Worm (Caenorhabditis elegans) whole organism, L1 larva: ENCODE data around the gene Y54G2A.49.

ENCODE experiments used
- C04F5.9 ChIP-seq: sonication (generic microtip); optimal IDR thresholded peaks from 2 replicates; lab custom pipeline; 2016; ENCODE audit warnings: missing genetic modification characterization, missing compliant biosample characterization
- C34B4.2 ChIP-seq: sonication (generic microtip); optimal IDR thresholded peaks from 2 replicates; lab custom pipeline; 2017; ENCODE audit warnings: mild to moderate bottlenecking, missing genetic modification characterization, missing compliant biosample characterization
- F16B12.6 ChIP-seq: fragments of 150-350 bp; optimal IDR thresholded peaks from 2 replicates; lab custom pipeline; 2014; ENCODE audit warnings: missing biosample characterization, missing genetic modification characterization
- alr-1 ChIP-seq: fragments of 200-800 bp; sonication (Bioruptor generic); optimal IDR thresholded peaks from 2 replicates; lab custom pipeline; 2018; ENCODE audit warnings: borderline replicate concordance, mild to moderate bottlenecking, missing genetic modification characterization, missing compliant biosample characterization
- ceh-63 ChIP-seq: fragments of 200-800 bp; sonication (Bioruptor generic); optimal IDR thresholded peaks from 2 replicates; lab custom pipeline; 2018; ENCODE audit warnings: mild to moderate bottlenecking, missing genetic modification characterization, missing compliant biosample characterization
- ceh-8 ChIP-seq: fragments of 200-800 bp; sonication (Bioruptor generic); optimal IDR thresholded peaks from 2 replicates; lab custom pipeline; 2018; ENCODE audit warnings: mild to moderate bottlenecking, missing genetic modification characterization, moderate library complexity, missing compliant biosample characterization
- ceh-90 ChIP-seq: sonication (generic microtip); optimal IDR thresholded peaks from 2 replicates; lab custom pipeline; 2016; ENCODE audit warnings: missing genetic modification characterization, missing compliant biosample characterization
- efl-1 ChIP-seq, 4 experiments: fragments of 150-350 bp; optimal IDR thresholded peaks in 3 of 4; peaks in 1 of 4; 1 replicate in 1 of 4; 2 replicates in 3 of 4; lab custom pipeline; 2014; ENCODE audit warnings: missing biosample characterization in 2 of 4, missing genetic modification characterization in 2 of 4, missing genetic modification reagents in 2 of 4
- elt-2 ChIP-seq: sonication (generic microtip); optimal IDR thresholded peaks from 2 replicates; lab custom pipeline; 2016; ENCODE audit warnings: missing genetic modification characterization, mild to moderate bottlenecking, inconsistent platforms, missing compliant biosample characterization, missing genetic modification reagents
- fkh-10 ChIP-seq: sonication (generic microtip); optimal IDR thresholded peaks from 2 replicates; lab custom pipeline; 2017; ENCODE audit warnings: missing biosample characterization, missing genetic modification reagents, missing genetic modification characterization
- lin-13 ChIP-seq: fragments of 150-350 bp; optimal IDR thresholded peaks from 2 replicates; lab custom pipeline; 2014; ENCODE audit warnings: missing biosample characterization, missing genetic modification reagents, missing genetic modification characterization
- lin-14 ChIP-seq: fragments of 200-800 bp; sonication (Bioruptor generic); optimal IDR thresholded peaks from 2 replicates; lab custom pipeline; 2018; ENCODE audit warnings: mild to moderate bottlenecking, missing genetic modification characterization, moderate library complexity, missing compliant biosample characterization
- lin-35 ChIP-seq, 2 experiments: fragments of 150-350 bp; optimal IDR thresholded peaks; 2 replicates each; lab custom pipeline; 2014; ENCODE audit warnings: missing biosample characterization in 2 of 2, missing genetic modification characterization in 2 of 2, missing genetic modification reagents in 2 of 2
- lin-39 ChIP-seq: fragments of 150-350 bp; optimal IDR thresholded peaks from 2 replicates; lab custom pipeline; 2014; ENCODE audit warnings: missing biosample characterization, missing genetic modification reagents, missing genetic modification characterization
- mab-9 ChIP-seq: fragments of 200-800 bp; sonication (Bioruptor generic); IDR thresholded peaks from 2 replicates; pipeline ENCODE4 v1.3.6; 2022; ENCODE audit warnings: missing genetic modification reagents, missing genetic modification characterization, missing compliant biosample characterization
- nhr-20 ChIP-seq: sonication (generic microtip); optimal IDR thresholded peaks from 2 replicates; lab custom pipeline; 2016; ENCODE audit warnings: mild to moderate bottlenecking, missing genetic modification characterization, missing compliant biosample characterization
- nhr-237 ChIP-seq: fragments of 150-350 bp; optimal IDR thresholded peaks from 2 replicates; lab custom pipeline; 2014; ENCODE audit warnings: missing biosample characterization, missing genetic modification characterization
- nhr-28 ChIP-seq: fragments of 150-350 bp; optimal IDR thresholded peaks from 2 replicates; lab custom pipeline; 2014; ENCODE audit warnings: missing biosample characterization, missing genetic modification characterization
- nhr-47 ChIP-seq: sonication (generic microtip); optimal IDR thresholded peaks from 2 replicates; lab custom pipeline; 2016; ENCODE audit warnings: mild to moderate bottlenecking, missing genetic modification characterization, moderate library complexity, missing compliant biosample characterization
- nhr-71 ChIP-seq: sonication (generic microtip); optimal IDR thresholded peaks from 2 replicates; lab custom pipeline; 2016; ENCODE audit warnings: mild to moderate bottlenecking, missing genetic modification characterization, moderate library complexity, missing compliant biosample characterization
- nhr-76 ChIP-seq: sonication (generic microtip); optimal IDR thresholded peaks from 2 replicates; lab custom pipeline; 2017; ENCODE audit warnings: missing biosample characterization, missing genetic modification characterization
- pqm-1 ChIP-seq: sonication (generic microtip); optimal IDR thresholded peaks from 3 replicates; lab custom pipeline; 2017; ENCODE audit warnings: missing biosample characterization, missing genetic modification characterization
- rnt-1 ChIP-seq: sonication (generic microtip); optimal IDR thresholded peaks from 2 replicates; lab custom pipeline; 2016; ENCODE audit warnings: mild to moderate bottlenecking, missing genetic modification characterization, moderate library complexity, missing compliant biosample characterization
- snu-23 ChIP-seq: sonication (generic microtip); optimal IDR thresholded peaks from 2 replicates; lab custom pipeline; 2016; ENCODE audit warnings: missing genetic modification characterization, missing compliant biosample characterization
- sptf-1 ChIP-seq: fragments of 150-350 bp; optimal IDR thresholded peaks from 2 replicates; lab custom pipeline; 2014; ENCODE audit warnings: missing biosample characterization, missing genetic modification characterization
- tbx-2 ChIP-seq: sonication (generic microtip); optimal IDR thresholded peaks from 2 replicates; lab custom pipeline; 2016; ENCODE audit warnings: missing genetic modification characterization, missing compliant biosample characterization
- tlp-1 ChIP-seq: fragments of 150-350 bp; optimal IDR thresholded peaks from 2 replicates; lab custom pipeline; 2014; ENCODE audit warnings: missing biosample characterization, missing genetic modification characterization
- unc-130 ChIP-seq: fragments of 150-350 bp; optimal IDR thresholded peaks from 2 replicates; lab custom pipeline; 2017; ENCODE audit warnings: missing biosample characterization, missing genetic modification characterization, inconsistent platforms
- unc-86 ChIP-seq: sonication (generic microtip); optimal IDR thresholded peaks from 2 replicates; lab custom pipeline; 2016; ENCODE audit warnings: missing genetic modification characterization, missing compliant biosample characterization
- unc-98 ChIP-seq: fragments of 200-800 bp; sonication (Bioruptor generic); IDR thresholded peaks from 2 replicates; pipeline ENCODE4 v1.3.6; 2022; ENCODE audit warnings: missing genetic modification characterization, missing compliant biosample characterization
- vab-15 ChIP-seq: sonication (generic microtip); optimal IDR thresholded peaks from 2 replicates; lab custom pipeline; 2017; ENCODE audit warnings: missing genotype, mild to moderate bottlenecking, missing genetic modification characterization, missing compliant biosample characterization
- xbp-1 ChIP-seq: sonication (generic microtip); optimal IDR thresholded peaks from 2 replicates; lab custom pipeline; 2016; ENCODE audit warnings: missing genetic modification characterization, missing compliant biosample characterization
- ztf-11 ChIP-seq, 2 experiments: sonication (generic microtip); optimal IDR thresholded peaks; 2 replicates each; lab custom pipeline; 2016 to 2017; ENCODE audit warnings: missing genetic modification characterization in 2 of 2, missing biosample characterization in 1 of 2, missing compliant biosample characterization in 1 of 2

Y54G2A.49 gene

ce11 chrIV:2864743-2865142 lies 11.7 kb upstream of the Y54G2A.49 start, which contains the start of gene Y54G2A.16:
Gene Y54G2A.16 (minus strand): TSS chrIV:2864843.
- TF ChIP-seq alr-1 (tag; lab: Kevin White, UChicago) (no peak), ceh-63 (GFP tag; lab: Kevin White, UChicago) (no peak), ztf-11 (tag; optimal IDR thresholded peaks at IDR 0.05; lab: Kevin White, UChicago) (no peak), nhr-20 (tag; lab: Kevin White, UChicago) (no peak), C34B4.2 (tag; lab: Kevin White, UChicago) (no peak), pqm-1 (tag; lab: Kevin White, UChicago) (no peak), C04F5.9 (tag; lab: Kevin White, UChicago) (no peak), nhr-237 (tag; lab: Kevin White, UChicago) (no peak), tbx-2 (tag; lab: Kevin White, UChicago) (no peak), sptf-1 (tag; lab: Kevin White, UChicago) (no peak), efl-1 (optimal IDR thresholded peaks at IDR 0.05; lab: Kevin White, UChicago) (no peak), efl-1 (GFP tag; optimal IDR thresholded peaks at IDR 0.05 in 1 of 2; lab: Kevin White, UChicago) (no peak), lin-39 (no peak), nhr-71 (tag; lab: Kevin White, UChicago) (no peak), ceh-90 (tag; lab: Kevin White, UChicago) (no peak), nhr-28 (tag; lab: Kevin White, UChicago) (no peak)

ce11 chrIV:2858734-2859133 lies 5.7 kb upstream of the Y54G2A.49 start:
- TF ChIP-seq F16B12.6 (tag; lab: Kevin White, UChicago), result no peak
- TF ChIP-seq unc-86 (tag; lab: Kevin White, UChicago), result peak; percentile 35
- peak; percentile 33 for TF ChIP-seq fkh-10
- no peak for TF ChIP-seq ceh-90 (tag; lab: Kevin White, UChicago)
- peak; percentile 37 for TF ChIP-seq lin-14 (GFP tag; lab: Kevin White, UChicago)
- no peak for TF ChIP-seq nhr-28 (tag; lab: Kevin White, UChicago)
- no peak for TF ChIP-seq unc-98 (GFP tag; lab: Robert Waterston, UW)

ce11 chrIV:2855056-2855752 lies 2.1 kb upstream of the Y54G2A.49 start:
- no peak for TF ChIP-seq sptf-1 (tag; lab: Kevin White, UChicago)
- peak; percentile 78 for TF ChIP-seq elt-2
- TF ChIP-seq ceh-63 (GFP tag; lab: Kevin White, UChicago), result no peak
- no peak for TF ChIP-seq nhr-237 (tag; lab: Kevin White, UChicago)
- TF ChIP-seq tlp-1 (tag; lab: Kevin White, UChicago), result no peak
- no peak for TF ChIP-seq ztf-11 (tag; optimal IDR thresholded peaks at IDR 0.05; lab: Kevin White, UChicago)
- no peak for TF ChIP-seq rnt-1 (tag; lab: Kevin White, UChicago)
- TF ChIP-seq mab-9 (GFP tag; lab: Robert Waterston, UW), result no peak
- TF ChIP-seq nhr-76 (tag; lab: Kevin White, UChicago), result no peak
- TF ChIP-seq vab-15 (tag; lab: Kevin White, UChicago), result no peak
- TF ChIP-seq nhr-71 (tag; lab: Kevin White, UChicago), result no peak
- no peak for TF ChIP-seq lin-13 (GFP tag; lab: Kevin White, UChicago)
- no peak for TF ChIP-seq ceh-90 (tag; lab: Kevin White, UChicago)
- TF ChIP-seq lin-35 (GFP tag; optimal IDR thresholded peaks at IDR 0.05; lab: Kevin White, UChicago), result peak in 1 of 2 experiments; percentile 18
- TF ChIP-seq unc-130 (tag; lab: Kevin White, UChicago), result no peak

DNA sequence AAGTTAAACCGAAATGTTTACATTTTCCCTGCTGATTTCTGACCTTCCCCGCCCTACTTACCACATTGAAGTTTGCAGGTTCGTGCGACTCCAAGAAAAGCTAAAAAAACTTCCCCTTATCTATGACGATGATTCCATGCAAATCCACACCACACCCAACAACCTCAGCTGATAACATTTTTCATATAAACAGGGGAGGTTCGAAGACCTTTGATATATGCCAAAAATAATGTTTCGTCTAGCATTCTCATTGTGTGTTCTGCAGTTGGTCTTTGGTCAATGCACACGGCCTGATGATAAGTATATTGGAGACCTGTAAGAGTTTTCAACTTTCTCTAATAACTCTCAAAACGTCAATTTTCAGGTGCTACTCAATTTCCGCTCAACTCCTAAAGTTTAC lies 1.1 kb upstream of the Y54G2A.49 start:
- TF ChIP-seq ceh-8, result no peak
- TF ChIP-seq ceh-90 (tag; lab: Kevin White, UChicago), result no peak
- TF ChIP-seq tbx-2 (tag; lab: Kevin White, UChicago), result no peak
- TF ChIP-seq elt-2, result peak; percentile 47
- TF ChIP-seq efl-1 (optimal IDR thresholded peaks at IDR 0.05; lab: Kevin White, UChicago), result no peak
- peak in 1 of 2 experiments; percentile 62 for TF ChIP-seq efl-1 (GFP tag; optimal IDR thresholded peaks at IDR 0.05 in 1 of 2; lab: Kevin White, UChicago)
- no peak for TF ChIP-seq xbp-1
- TF ChIP-seq nhr-47 (tag; lab: Kevin White, UChicago), result no peak
- TF ChIP-seq snu-23 (GFP tag; lab: Kevin White, UChicago), result no peak
- TF ChIP-seq, all 84 proteins: peak for 2
